Fruit fly (Drosophila melanogaster) whole organism, pupa: ENCODE data around the gene CIA30.
A peak's percentile ranks its signal among the peaks of the same experiment; 100 is the strongest.

Experiments used
- CG10348 ChIP-seq: fragments of 200-800 bp; sonication (Bioruptor generic); IDR thresholded peaks from 2 replicates; pipeline ENCODE4 v1.3.6; 2022; ENCODE audit warnings: missing biosample characterization, missing genetic modification characterization
- CG12605 ChIP-seq: fragments of 200-800 bp; sonication (Bioruptor generic); IDR thresholded peaks from 2 replicates; pipeline ENCODE4 v1.3.6; 2022; ENCODE audit warnings: missing biosample characterization, missing genetic modification characterization
- CG13204 ChIP-seq: fragments of 200-800 bp; sonication (Bioruptor generic); optimal IDR thresholded peaks from 2 replicates; lab custom pipeline; 2018; ENCODE audit warnings: missing biosample characterization, mild to moderate bottlenecking, missing genetic modification characterization, moderate library complexity
- CG14655 ChIP-seq: fragments of 200-800 bp; sonication (Bioruptor generic); optimal IDR thresholded peaks from 3 replicates; lab custom pipeline; 2017; ENCODE audit warnings: mild to moderate bottlenecking, missing biosample characterization, missing genetic modification reagents, missing genetic modification characterization
- CG15710 ChIP-seq: fragments of 200-800 bp; sonication (Bioruptor generic); optimal IDR thresholded peaks from 2 replicates; lab custom pipeline; 2018; ENCODE audit warnings: missing biosample characterization, mild to moderate bottlenecking, missing genetic modification characterization, moderate library complexity
- CG17806 ChIP-seq: fragments of 200-800 bp; sonication (Bioruptor generic); optimal IDR thresholded peaks from 2 replicates; lab custom pipeline; 2018; ENCODE audit warnings: missing biosample characterization, mild to moderate bottlenecking, missing genetic modification characterization, moderate library complexity
- CG32121 ChIP-seq: fragments of 200-800 bp; sonication (Bioruptor generic); IDR thresholded peaks from 2 replicates; pipeline ENCODE4 v1.3.6; 2022; ENCODE audit warnings: missing biosample characterization, missing genetic modification characterization
- CG34367 ChIP-seq: fragments of 200-800 bp; sonication (Bioruptor generic); optimal IDR thresholded peaks from 2 replicates; lab custom pipeline; 2018; ENCODE audit warnings: missing biosample characterization, mild to moderate bottlenecking, missing genetic modification characterization
- CG4496 ChIP-seq: fragments of 200-800 bp; sonication (Bioruptor generic); IDR thresholded peaks from 3 replicates; pipeline ENCODE4 v1.3.6; 2022; ENCODE audit warnings: missing biosample characterization, missing genetic modification characterization
- CG8159 ChIP-seq: fragments of 200-800 bp; sonication (Bioruptor generic); optimal IDR thresholded peaks from 3 replicates; lab custom pipeline; 2018; ENCODE audit warnings: missing biosample characterization, mild to moderate bottlenecking, missing genetic modification characterization, moderate library complexity
- CG8301 ChIP-seq: fragments of 200-800 bp; sonication (Bioruptor generic); optimal IDR thresholded peaks from 2 replicates; lab custom pipeline; 2018; ENCODE audit warnings: missing biosample characterization, mild to moderate bottlenecking, missing genetic modification characterization
- CG9948 ChIP-seq: fragments of 200-800 bp; sonication (Bioruptor generic); optimal IDR thresholded peaks from 2 replicates; lab custom pipeline; 2018; ENCODE audit warnings: missing biosample characterization, mild to moderate bottlenecking, missing genetic modification characterization, moderate library complexity
- D1 ChIP-seq: fragments of 200-800 bp; sonication (Bioruptor generic); optimal IDR thresholded peaks from 2 replicates; lab custom pipeline; 2018; ENCODE audit warnings: missing biosample characterization, mild to moderate bottlenecking, missing genetic modification characterization, moderate library complexity
- EcR ChIP-seq: fragments of 200-800 bp; sonication (Bioruptor generic); optimal IDR thresholded peaks from 3 replicates; lab custom pipeline; 2019; ENCODE audit warnings: missing biosample characterization, missing genetic modification characterization, mild to moderate bottlenecking, moderate library complexity, missing genetic modification reagents
- Ets98B ChIP-seq: fragments of 200-800 bp; sonication (Bioruptor generic); IDR thresholded peaks from 2 replicates; pipeline ENCODE4 v1.3.6; 2022; ENCODE audit warnings: missing biosample characterization, missing genetic modification characterization
- Pif1A ChIP-seq: fragments of 200-800 bp; sonication (Bioruptor generic); optimal IDR thresholded peaks from 3 replicates; lab custom pipeline; 2016; ENCODE audit warnings: missing biosample characterization, missing genetic modification characterization
- Pif1B ChIP-seq: fragments of 200-800 bp; sonication (Bioruptor generic); optimal IDR thresholded peaks from 3 replicates; lab custom pipeline; 2016; ENCODE audit warnings: missing biosample characterization, missing genetic modification characterization
- Snoo ChIP-seq: fragments of 200-800 bp; sonication (Bioruptor generic); optimal IDR thresholded peaks from 3 replicates; lab custom pipeline; 2017; ENCODE audit warnings: missing biosample characterization, mild to moderate bottlenecking, missing genetic modification characterization, inconsistent platforms
- fd96Ca ChIP-seq: fragments of 200-800 bp; sonication (Bioruptor generic); IDR thresholded peaks from 3 replicates; pipeline ENCODE4 v1.3.6; 2022; ENCODE audit warnings: missing biosample characterization, missing genetic modification characterization
- gl ChIP-seq: fragments of 200-800 bp; sonication (Bioruptor generic); optimal IDR thresholded peaks from 2 replicates; lab custom pipeline; 2018; ENCODE audit warnings: missing biosample characterization, mild to moderate bottlenecking, missing genetic modification characterization
- rn ChIP-seq: fragments of 200-800 bp; sonication (Bioruptor generic); IDR thresholded peaks from 2 replicates; pipeline ENCODE4 v1.3.6; 2022; ENCODE audit warnings: missing biosample characterization, missing genetic modification characterization

The CIA30 gene

dm6 chr3R:29762297-29762696 lies 25.5 kb downstream of the CIA30 start:
- peak; percentile 14 for TF ChIP-seq CG8301 (tag; lab: Kevin White, UChicago)
- peak; percentile 12 for TF ChIP-seq CG17806 (tag; lab: Kevin White, UChicago)
- no peak for TF ChIP-seq rn (GFP tag; lab: Robert Waterston, UW)
- TF ChIP-seq EcR (GFP tag; lab: Kevin White, UChicago), result no peak
- no peak for TF ChIP-seq gl
- TF ChIP-seq CG8159, result peak; percentile 59
- TF ChIP-seq CG10348, result no peak
- 0 out of 3 replicates have a peak, but pooled peaks have one; percentile 31 for TF ChIP-seq fd96Ca (GFP tag; lab: Robert Waterston, UW)
- peak; percentile 31 for TF ChIP-seq Pif1A (GFP tag; lab: Kevin White, UChicago)
- TF ChIP-seq CG32121, result no peak
- no peak for TF ChIP-seq CG12605 (GFP tag; lab: Robert Waterston, UW)
- peak; percentile 34 for TF ChIP-seq CG14655 (GFP tag; lab: Kevin White, UChicago)
- peak; percentile 50 for TF ChIP-seq CG15710
- no peak for TF ChIP-seq D1
- no peak for TF ChIP-seq CG13204 (GFP tag; lab: Kevin White, UChicago)
- TF ChIP-seq Snoo (tag; lab: Kevin White, UChicago), result peak; percentile 71
- TF ChIP-seq CG34367 (tag; lab: Kevin White, UChicago), result peak; percentile 12
- no peak for TF ChIP-seq Ets98B
- TF ChIP-seq CG4496 (GFP tag; lab: Robert Waterston, UW), result peak; percentile 29; the same call in 1 of the 3 replicates
- TF ChIP-seq Pif1B (GFP tag; lab: Kevin White, UChicago), result peak; percentile 2
- peak; percentile 3 for TF ChIP-seq CG9948

- peak; percentile 83 for TF ChIP-seq CG15710
- peak; percentile 71 for TF ChIP-seq CG14655 (GFP tag; lab: Kevin White, UChicago)
- TF ChIP-seq CG4496 (GFP tag; lab: Robert Waterston, UW), result peak; percentile 85
- TF ChIP-seq CG34367 (tag; lab: Kevin White, UChicago), result peak; percentile 72
- peak; percentile 51 for TF ChIP-seq EcR (GFP tag; lab: Kevin White, UChicago)
- TF ChIP-seq CG13204 (GFP tag; lab: Kevin White, UChicago), result peak; percentile 36
- TF ChIP-seq Pif1B (GFP tag; lab: Kevin White, UChicago), result peak; percentile 74
- peak; percentile 93 for TF ChIP-seq Snoo (tag; lab: Kevin White, UChicago)
- peak; percentile 58 for TF ChIP-seq CG32121
- peak; percentile 75 for TF ChIP-seq CG9948
- TF ChIP-seq D1, result peak; percentile 46
- TF ChIP-seq rn (GFP tag; lab: Robert Waterston, UW), result peak; percentile 69
- peak; percentile 77 for TF ChIP-seq fd96Ca (GFP tag; lab: Robert Waterston, UW)
- TF ChIP-seq gl, result peak; percentile 52
- peak; percentile 81 for TF ChIP-seq CG17806 (tag; lab: Kevin White, UChicago)
- no peak for TF ChIP-seq CG10348
- peak; percentile 93 for TF ChIP-seq Pif1A (GFP tag; lab: Kevin White, UChicago)
- TF ChIP-seq Ets98B, result peak; percentile 72
- peak; percentile 56 for TF ChIP-seq CG12605 (GFP tag; lab: Robert Waterston, UW)
- peak; percentile 70 for TF ChIP-seq CG8301 (tag; lab: Kevin White, UChicago)
- peak; percentile 85 for TF ChIP-seq CG8159
These were observed 26.4 kb downstream of the CIA30 start for dm6 chr3R:29763154-29763553.

- peak; percentile 22 for TF ChIP-seq CG17806 (tag; lab: Kevin White, UChicago)
- no peak for TF ChIP-seq CG12605 (GFP tag; lab: Robert Waterston, UW)
- no peak for TF ChIP-seq Ets98B
- no peak for TF ChIP-seq CG32121
- no peak for TF ChIP-seq CG15710
- TF ChIP-seq CG13204 (GFP tag; lab: Kevin White, UChicago), result no peak
- TF ChIP-seq fd96Ca (GFP tag; lab: Robert Waterston, UW), result no peak
- no peak for TF ChIP-seq Pif1A (GFP tag; lab: Kevin White, UChicago)
- TF ChIP-seq CG4496 (GFP tag; lab: Robert Waterston, UW), result no peak
- TF ChIP-seq rn (GFP tag; lab: Robert Waterston, UW), result no peak
- TF ChIP-seq CG14655 (GFP tag; lab: Kevin White, UChicago), result peak; percentile 29
- no peak for TF ChIP-seq CG8301 (tag; lab: Kevin White, UChicago)
- peak; percentile 43 for TF ChIP-seq CG8159
- no peak for TF ChIP-seq Pif1B (GFP tag; lab: Kevin White, UChicago)
- no peak for TF ChIP-seq D1
- no peak for TF ChIP-seq CG9948
- no peak for TF ChIP-seq Snoo (tag; lab: Kevin White, UChicago)
These were observed 27.0 kb downstream of the CIA30 start for dm6 chr3R:29763804-29764203.

- TF ChIP-seq CG13204 (GFP tag; lab: Kevin White, UChicago) (peak; percentile 11), CG9948 (no peak), EcR (GFP tag; lab: Kevin White, UChicago) (peak; percentile 95)
These were observed 27.7 kb downstream of the CIA30 start for dm6 chr3R:29764249-29765042.

dm6 chr3R:29765267-29766095 lies 28.7 kb downstream of the CIA30 start, which contains the start of gene kay:
kay (plus strand) TSS chr3R:29765995.
- TF ChIP-seq rn (GFP tag; lab: Robert Waterston, UW), result no peak
- TF ChIP-seq CG4496 (GFP tag; lab: Robert Waterston, UW), result peak; percentile 42; the same call in 2 of the 3 replicates
- no peak for TF ChIP-seq CG8301 (tag; lab: Kevin White, UChicago)
- peak; percentile 7 for TF ChIP-seq CG13204 (GFP tag; lab: Kevin White, UChicago)
- TF ChIP-seq, all 21 proteins: peak for 2
